Worm (Caenorhabditis elegans) whole organism, late embryonic: ENCODE data around the gene Y39B6A.5.

Source experiments
- C08G9.2 ChIP-seq: sonication (generic microtip); optimal IDR thresholded peaks from 2 replicates; lab custom pipeline; 2016; ENCODE audit warnings: mild to moderate bottlenecking, missing genetic modification characterization, moderate library complexity, missing compliant biosample characterization
- F13H6.1 ChIP-seq: sonication (generic microtip); optimal IDR thresholded peaks from 2 replicates; lab custom pipeline; 2016; ENCODE audit warnings: missing genetic modification characterization, missing compliant biosample characterization
- K02D7.2 ChIP-seq: sonication (generic microtip); optimal IDR thresholded peaks from 2 replicates; lab custom pipeline; 2017; ENCODE audit warnings: mild to moderate bottlenecking, missing genetic modification characterization, missing compliant biosample characterization
- K09A11.1 ChIP-seq: sonication (generic microtip); optimal IDR thresholded peaks from 2 replicates; lab custom pipeline; 2017; ENCODE audit warnings: antibody characterized with exemption, mild to moderate bottlenecking, missing genetic modification characterization, missing compliant biosample characterization; ENCODE audit not compliant: insufficient read depth
- T23F11.4 ChIP-seq: fragments of 200-800 bp; sonication (Bioruptor generic); optimal IDR thresholded peaks from 2 replicates; lab custom pipeline; 2018; ENCODE audit warnings: mild to moderate bottlenecking, missing genetic modification characterization, missing compliant biosample characterization
- ceh-18 ChIP-seq: sonication (generic microtip); optimal IDR thresholded peaks from 2 replicates; lab custom pipeline; 2016; ENCODE audit warnings: missing genetic modification characterization, missing compliant biosample characterization
- ceh-24 ChIP-seq: sonication (generic microtip); optimal IDR thresholded peaks from 2 replicates; lab custom pipeline; 2016; ENCODE audit warnings: mild to moderate bottlenecking, missing genetic modification characterization, missing compliant biosample characterization
- ceh-30 ChIP-seq: fragments of 150-350 bp; optimal IDR thresholded peaks from 2 replicates; lab custom pipeline; 2014; ENCODE audit warnings: missing biosample characterization, missing genetic modification characterization
- ceh-31 ChIP-seq: sonication (generic microtip); optimal IDR thresholded peaks from 2 replicates; lab custom pipeline; 2016; ENCODE audit warnings: missing genetic modification characterization, missing compliant biosample characterization
- ceh-34 ChIP-seq: sonication (generic microtip); optimal IDR thresholded peaks from 2 replicates; lab custom pipeline; 2016; ENCODE audit warnings: mild to moderate bottlenecking, missing genetic modification characterization, missing compliant biosample characterization
- ceh-45 ChIP-seq: fragments of 200-800 bp; sonication (Bioruptor generic); IDR thresholded peaks from 2 replicates; pipeline ENCODE4 v1.3.6; 2022; ENCODE audit warnings: missing genetic modification reagents, missing genetic modification characterization, missing compliant biosample characterization
- ceh-48 ChIP-seq: sonication (generic microtip); optimal IDR thresholded peaks from 2 replicates; lab custom pipeline; 2016; ENCODE audit warnings: missing genetic modification characterization, inconsistent platforms, missing compliant biosample characterization
- ceh-6 ChIP-seq: fragments of 200-800 bp; sonication (Bioruptor generic); optimal IDR thresholded peaks from 2 replicates; lab custom pipeline; 2018; ENCODE audit warnings: mild to moderate bottlenecking, missing genetic modification characterization, missing compliant biosample characterization
- ceh-9 ChIP-seq: sonication (generic microtip); optimal IDR thresholded peaks from 2 replicates; lab custom pipeline; 2016; ENCODE audit warnings: mild to moderate bottlenecking, missing genetic modification characterization, inconsistent platforms, missing compliant biosample characterization
- dmd-4 ChIP-seq: sonication (generic microtip); optimal IDR thresholded peaks from 2 replicates; lab custom pipeline; 2016; ENCODE audit warnings: borderline replicate concordance, missing genetic modification characterization, missing compliant biosample characterization
- elt-2 ChIP-seq: sonication (generic microtip); optimal IDR thresholded peaks from 2 replicates; lab custom pipeline; 2016; ENCODE audit warnings: missing genetic modification reagents, missing genetic modification characterization, missing compliant biosample characterization
- elt-4 ChIP-seq: sonication (generic microtip); optimal IDR thresholded peaks from 2 replicates; lab custom pipeline; 2016; ENCODE audit warnings: missing genetic modification characterization, missing compliant biosample characterization
- ets-4 ChIP-seq: sonication (generic microtip); optimal IDR thresholded peaks from 2 replicates; lab custom pipeline; 2016; ENCODE audit warnings: missing genetic modification characterization, missing compliant biosample characterization
- eyg-1 ChIP-seq: sonication (generic microtip); optimal IDR thresholded peaks from 2 replicates; lab custom pipeline; 2016; ENCODE audit warnings: missing genotype, missing genetic modification characterization, missing compliant biosample characterization
- fax-1 ChIP-seq: sonication (generic microtip); optimal IDR thresholded peaks from 2 replicates; lab custom pipeline; 2016; ENCODE audit warnings: missing genotype, missing genetic modification characterization, missing compliant biosample characterization
- fkh-10 ChIP-seq: fragments of 150-350 bp; optimal IDR thresholded peaks from 2 replicates; lab custom pipeline; 2014; ENCODE audit warnings: missing biosample characterization, missing genetic modification reagents, missing genetic modification characterization
- gmeb-2 ChIP-seq: sonication (generic microtip); optimal IDR thresholded peaks from 2 replicates; lab custom pipeline; 2016; ENCODE audit warnings: missing genetic modification characterization, inconsistent platforms, missing compliant biosample characterization
- hlh-13 ChIP-seq: fragments of 200-800 bp; sonication (Bioruptor generic); optimal IDR thresholded peaks from 2 replicates; lab custom pipeline; 2018; ENCODE audit warnings: mild to moderate bottlenecking, missing genetic modification characterization, missing compliant biosample characterization
- hlh-15 ChIP-seq: sonication (generic microtip); optimal IDR thresholded peaks from 2 replicates; lab custom pipeline; 2016; ENCODE audit warnings: missing genetic modification characterization, missing compliant biosample characterization
- hlh-8 ChIP-seq: sonication (generic microtip); optimal IDR thresholded peaks from 2 replicates; lab custom pipeline; 2016; ENCODE audit warnings: missing genotype, missing genetic modification characterization, missing compliant biosample characterization
- lim-6 ChIP-seq: sonication (generic microtip); optimal IDR thresholded peaks from 2 replicates; lab custom pipeline; 2016; ENCODE audit warnings: missing genetic modification characterization, missing compliant biosample characterization
- lin-11 ChIP-seq: fragments of 200-800 bp; sonication (Bioruptor generic); optimal IDR thresholded peaks from 2 replicates; lab custom pipeline; 2018; ENCODE audit warnings: mild to moderate bottlenecking, missing genetic modification characterization, missing compliant biosample characterization
- madf-2 ChIP-seq: sonication (generic microtip); optimal IDR thresholded peaks from 2 replicates; lab custom pipeline; 2017; ENCODE audit warnings: missing genetic modification characterization, missing compliant biosample characterization
- nfya-1 ChIP-seq: sonication (generic microtip); optimal IDR thresholded peaks from 2 replicates; lab custom pipeline; 2017; ENCODE audit warnings: missing genetic modification characterization, mild to moderate bottlenecking, missing compliant biosample characterization, antibody characterized with exemption, moderate library complexity
- nhr-232 ChIP-seq: sonication (generic microtip); optimal IDR thresholded peaks from 2 replicates; lab custom pipeline; 2016; ENCODE audit warnings: missing genetic modification characterization, missing compliant biosample characterization
- npax-4 ChIP-seq: sonication (generic microtip); optimal IDR thresholded peaks from 2 replicates; lab custom pipeline; 2016; ENCODE audit warnings: missing genetic modification characterization, missing compliant biosample characterization
- odd-2 ChIP-seq: sonication (generic microtip); optimal IDR thresholded peaks from 2 replicates; lab custom pipeline; 2017; ENCODE audit warnings: antibody characterized with exemption, mild to moderate bottlenecking, missing genetic modification characterization, missing compliant biosample characterization
- pax-1 ChIP-seq: fragments of 150-350 bp; optimal IDR thresholded peaks from 2 replicates; lab custom pipeline; 2014; ENCODE audit warnings: missing biosample characterization, missing genetic modification characterization
- pha-4 ChIP-seq: fragments of 150-350 bp; optimal IDR thresholded peaks from 2 replicates; lab custom pipeline; 2018; ENCODE audit warnings: missing biosample characterization, missing genetic modification reagents, missing genetic modification characterization
- pros-1 ChIP-seq: fragments of 150-350 bp; optimal IDR thresholded peaks from 2 replicates; lab custom pipeline; 2014; ENCODE audit warnings: missing biosample characterization, missing genetic modification reagents, missing genetic modification characterization
- ref-2 ChIP-seq: sonication (generic microtip); optimal IDR thresholded peaks from 2 replicates; lab custom pipeline; 2016; ENCODE audit warnings: missing genetic modification characterization, missing compliant biosample characterization
- rnt-1 ChIP-seq: sonication (generic microtip); optimal IDR thresholded peaks from 2 replicates; lab custom pipeline; 2016; ENCODE audit warnings: missing genetic modification characterization, missing compliant biosample characterization
- sdc-2 ChIP-seq: sonication (generic microtip); optimal IDR thresholded peaks from 2 replicates; lab custom pipeline; 2016; ENCODE audit warnings: missing genotype, missing genetic modification characterization, missing compliant biosample characterization
- sox-2 ChIP-seq: fragments of 200-800 bp; sonication (Bioruptor generic); IDR thresholded peaks from 2 replicates; pipeline ENCODE4 v1.3.6; 2022; ENCODE audit warnings: missing genetic modification reagents, missing genetic modification characterization, missing compliant biosample characterization
- tbx-2 ChIP-seq: sonication (generic microtip); optimal IDR thresholded peaks from 2 replicates; lab custom pipeline; 2016; ENCODE audit warnings: missing genetic modification characterization, missing compliant biosample characterization
- tbx-7 ChIP-seq: sonication (generic microtip); optimal IDR thresholded peaks from 2 replicates; lab custom pipeline; 2016; ENCODE audit warnings: missing genotype, missing genetic modification characterization, missing compliant biosample characterization
- unc-3 ChIP-seq, 2 experiments: fragments of 200-800 bp in 1 of 2; sonication (Bioruptor generic) in 1 of 2; sonication (generic microtip) in 1 of 2; conservative IDR thresholded peaks in 1 of 2; optimal IDR thresholded peaks in 1 of 2; 2 replicates each; pipeline versions ENCODE4 v1.3.6 to Lab custom; 2016 to 2022; ENCODE audit warnings: missing compliant biosample characterization in 2 of 2, missing genetic modification characterization in 2 of 2, missing genetic modification reagents in 1 of 2
- unc-55 ChIP-seq: sonication (generic microtip); optimal IDR thresholded peaks from 2 replicates; lab custom pipeline; 2017; ENCODE audit warnings: missing biosample characterization, missing genetic modification reagents, missing genetic modification characterization
- unc-86 ChIP-seq: sonication (generic microtip); optimal IDR thresholded peaks from 2 replicates; lab custom pipeline; 2016; ENCODE audit warnings: missing genetic modification characterization, missing compliant biosample characterization
- zip-5 ChIP-seq: sonication (generic microtip); optimal IDR thresholded peaks from 2 replicates; lab custom pipeline; 2016; ENCODE audit warnings: missing genetic modification characterization, missing compliant biosample characterization
- ztf-16 ChIP-seq: sonication (generic microtip); optimal IDR thresholded peaks from 2 replicates; lab custom pipeline; 2017; ENCODE audit warnings: missing genetic modification characterization, missing compliant biosample characterization

Y39B6A.5 gene

ce11 chrV:19129497-19130212 is 29.0 kb downstream of the Y39B6A.5 start:
- TF ChIP-seq unc-86 (tag; lab: Kevin White, UChicago) (no peak), K02D7.2 (tag; lab: Kevin White, UChicago) (no peak), ceh-45 (GFP tag; lab: Robert Waterston, UW) (0 out of 2 replicates have a peak, but pooled peaks have one; percentile 15), K09A11.1 (tag; lab: Kevin White, UChicago) (no peak)
- TF ChIP-seq, all 69 proteins: peak for 1

DNA sequence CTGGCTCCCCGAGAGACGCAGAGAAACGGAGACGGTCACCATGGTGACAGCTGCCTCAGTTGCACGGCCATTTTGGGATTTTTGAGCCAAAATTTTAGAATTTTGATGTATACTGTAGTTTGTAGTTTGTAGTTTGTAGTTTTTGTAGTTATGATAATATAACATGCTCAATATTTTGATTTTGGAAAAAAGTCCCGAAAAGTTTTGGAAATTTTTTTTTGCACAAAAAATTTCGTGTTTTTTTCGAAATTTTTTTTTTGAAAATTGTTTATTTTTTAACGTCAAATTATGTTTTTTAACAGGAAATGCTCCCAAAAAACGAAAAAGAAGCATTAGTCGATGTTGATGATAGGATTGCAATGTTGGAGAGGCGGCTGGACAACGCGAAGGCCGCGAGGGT is 31.5 kb downstream of the Y39B6A.5 start, which contains the start of gene dyf-17:
Gene dyf-17 (plus strand): TSS at position 301 of the 400 bp plus-strand sequence.
- TF ChIP-seq odd-2 (tag; lab: Kevin White, UChicago) (no peak), ceh-48 (tag; lab: Kevin White, UChicago) (no peak), ceh-18 (tag; lab: Kevin White, UChicago) (no peak), hlh-13 (GFP tag; lab: Kevin White, UChicago) (no peak)
- TF ChIP-seq, all 69 proteins: peak for 0

DNA sequence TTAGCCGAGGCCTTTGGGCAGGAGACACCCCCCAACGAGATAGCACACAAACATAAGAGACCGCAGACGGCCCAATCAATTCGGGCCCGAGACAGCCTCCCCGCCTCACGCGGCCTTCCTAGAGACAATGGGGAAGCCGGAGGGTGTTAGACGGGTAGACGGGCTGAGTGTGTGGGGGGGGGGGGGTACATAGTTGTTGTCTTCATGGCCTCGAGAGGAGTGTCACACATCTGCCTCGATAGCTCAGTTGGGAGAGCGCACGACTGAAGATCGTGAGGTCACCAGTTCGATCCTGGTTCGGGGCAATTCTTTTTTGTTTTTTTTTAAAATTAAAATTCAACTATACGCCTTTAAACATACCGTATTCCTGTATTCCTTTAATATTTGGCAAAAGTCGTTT is 32.9 kb downstream of the Y39B6A.5 start:
- TF ChIP-seq ceh-45 (GFP tag; lab: Robert Waterston, UW) (peak; percentile 79), eyg-1 (peak; percentile 43), madf-2 (tag; lab: Kevin White, UChicago) (peak; percentile 63), lin-11 (tag; lab: Kevin White, UChicago) (peak; percentile 72), unc-55 (no peak), ceh-24 (tag; lab: Kevin White, UChicago) (peak; percentile 13), sdc-2 (tag; lab: Kevin White, UChicago) (peak; percentile 53), unc-3 (GFP tag; conservative IDR thresholded peaks at IDR 0.05; lab: Robert Waterston, UW) (peak; percentile 76; the same call in 1 of the 2 replicates), unc-3 (tag; optimal IDR thresholded peaks at IDR 0.05; lab: Kevin White, UChicago) (peak; percentile 42), unc-86 (tag; lab: Kevin White, UChicago) (peak; percentile 38), pax-1 (no peak), ceh-18 (tag; lab: Kevin White, UChicago) (peak; percentile 44), ceh-30 (no peak), hlh-8 (tag; lab: Kevin White, UChicago) (peak; percentile 6), fax-1 (tag; lab: Kevin White, UChicago) (peak; percentile 50), fkh-10 (no peak), ceh-31 (tag; lab: Kevin White, UChicago) (peak; percentile 43), ztf-16 (tag; lab: Kevin White, UChicago) (peak; percentile 37), odd-2 (tag; lab: Kevin White, UChicago) (no peak), C08G9.2 (tag; lab: Kevin White, UChicago) (peak; percentile 50), elt-4 (tag; lab: Kevin White, UChicago) (no peak), F13H6.1 (no peak), T23F11.4 (peak; percentile 58), ref-2 (tag; lab: Kevin White, UChicago) (peak; percentile 62), npax-4 (peak; percentile 58), pros-1 (tag; lab: Kevin White, UChicago) (no peak), ceh-6 (peak; percentile 74), elt-2 (tag; lab: Kevin White, UChicago) (peak; percentile 77), K02D7.2 (tag; lab: Kevin White, UChicago) (peak; percentile 13), ceh-34 (peak; percentile 21), gmeb-2 (peak; percentile 66), dmd-4 (tag; lab: Kevin White, UChicago) (no peak), tbx-7 (tag; lab: Kevin White, UChicago) (no peak), lim-6 (tag; lab: Kevin White, UChicago) (no peak), ceh-9 (tag; lab: Kevin White, UChicago) (peak; percentile 56), sox-2 (GFP tag; lab: Robert Waterston, UW) (peak; percentile 54), ets-4 (tag; lab: Kevin White, UChicago) (no peak), hlh-15 (tag; lab: Kevin White, UChicago) (peak; percentile 17), rnt-1 (peak; percentile 34), nfya-1 (peak; percentile 53), nhr-232 (peak; percentile 51), zip-5 (peak; percentile 21), tbx-2 (peak; percentile 48), pha-4 (no peak)
